Fruit fly (Drosophila melanogaster) Kc167 (cell line): ENCODE measurements around the gene CG9626.

Source experiments
- Myc ChIP-seq: fragments of >200 bp; optimal IDR thresholded peaks from 2 replicates; lab custom pipeline; 2017; ENCODE audit warnings: missing external identifiers
- h ChIP-seq: fragments of >200 bp; optimal IDR thresholded peaks from 3 replicates; lab custom pipeline; 2018; ENCODE audit warnings: missing external identifiers
- psq ChIP-seq: fragments of >200 bp; optimal IDR thresholded peaks from 2 replicates; lab custom pipeline; 2017; ENCODE audit warnings: missing external identifiers
- ttk ChIP-seq: sonication (Bioruptor generic); optimal IDR thresholded peaks from 2 replicates; lab custom pipeline; 2017; ENCODE audit warnings: missing external identifiers

- TF ChIP-seq h (lab: Kevin White, UChicago) (no peak), Myc (no peak), psq (lab: Kevin White, UChicago) (no peak), ttk (lab: Kevin White, UChicago) (no peak)
Measured at dm6 chr3R:8284234-8284633, 16.5 kb downstream of the CG9626 start.
